Worm (Caenorhabditis elegans) whole organism, early embryonic: ENCODE measurements around the gene fbxa-183.

Experiments used
- B0310.2 ChIP-seq: sonication (generic microtip); optimal IDR thresholded peaks from 2 replicates; lab custom pipeline; 2016; ENCODE audit warnings: mild to moderate bottlenecking, missing genetic modification characterization, missing compliant biosample characterization
- F13C5.2 ChIP-seq: sonication (generic microtip); optimal IDR thresholded peaks from 2 replicates; lab custom pipeline; 2017; ENCODE audit warnings: mild to moderate bottlenecking, missing genetic modification characterization, inconsistent platforms, missing compliant biosample characterization
- aly-1 ChIP-seq: sonication (generic microtip); optimal IDR thresholded peaks from 2 replicates; lab custom pipeline; 2016; ENCODE audit warnings: missing genetic modification characterization, missing compliant biosample characterization
- ama-1 ChIP-seq: fragments of 150-350 bp; optimal IDR thresholded peaks from 2 replicates; lab custom pipeline; 2014
- ceh-13 ChIP-seq: fragments of 200-800 bp; sonication (Bioruptor generic); optimal IDR thresholded peaks from 2 replicates; lab custom pipeline; 2018; ENCODE audit warnings: mild to moderate bottlenecking, missing genetic modification characterization, missing compliant biosample characterization
- ceh-36 ChIP-seq: sonication (generic microtip); optimal IDR thresholded peaks from 2 replicates; lab custom pipeline; 2016; ENCODE audit warnings: missing genetic modification characterization, inconsistent platforms, missing compliant biosample characterization
- ets-7 ChIP-seq: sonication (generic microtip); optimal IDR thresholded peaks from 2 replicates; lab custom pipeline; 2016; ENCODE audit warnings: missing genotype, missing genetic modification characterization, missing compliant biosample characterization
- flt-1 ChIP-seq: fragments of 200-800 bp; sonication (Bioruptor generic); IDR thresholded peaks from 2 replicates; pipeline ENCODE4 v1.3.6; 2022; ENCODE audit warnings: missing genetic modification characterization, missing compliant biosample characterization
- hmbx-1 ChIP-seq: sonication (generic microtip); optimal IDR thresholded peaks from 2 replicates; lab custom pipeline; 2016; ENCODE audit warnings: mild to moderate bottlenecking, missing genetic modification characterization, missing compliant biosample characterization
- hmg-4 ChIP-seq: fragments of 200-800 bp; sonication (Bioruptor generic); optimal IDR thresholded peaks from 2 replicates; lab custom pipeline; 2018; ENCODE audit warnings: mild to moderate bottlenecking, missing genetic modification characterization, missing compliant biosample characterization
- hnd-1 ChIP-seq: sonication (generic microtip); optimal IDR thresholded peaks from 2 replicates; lab custom pipeline; 2016; ENCODE audit warnings: missing genetic modification characterization, missing compliant biosample characterization
- pes-1 ChIP-seq: fragments of 200-800 bp; sonication (Bioruptor generic); IDR thresholded peaks from 2 replicates; pipeline ENCODE4 v1.3.6; 2022; ENCODE audit warnings: missing genetic modification reagents, missing genetic modification characterization, missing compliant biosample characterization
- scrt-1 ChIP-seq: fragments of 200-800 bp; sonication (Bioruptor generic); IDR thresholded peaks from 2 replicates; pipeline ENCODE4 v1.3.6; 2022; ENCODE audit warnings: missing genetic modification characterization, missing compliant biosample characterization
- sea-1 ChIP-seq: fragments of 200-800 bp; sonication (Bioruptor generic); conservative IDR thresholded peaks from 2 replicates; pipeline ENCODE4 v1.3.6; 2022; ENCODE audit warnings: missing genetic modification characterization, missing compliant biosample characterization
- tbx-11 ChIP-seq: fragments of 200-800 bp; sonication (Bioruptor generic); IDR thresholded peaks from 2 replicates; pipeline ENCODE4 v1.3.6; 2022; ENCODE audit warnings: missing genetic modification characterization, missing compliant biosample characterization
- tbx-37 ChIP-seq: fragments of 200-800 bp; sonication (Bioruptor generic); conservative IDR thresholded peaks from 2 replicates; pipeline ENCODE4 v1.3.6; 2022; ENCODE audit warnings: missing genetic modification reagents, missing genetic modification characterization, missing compliant biosample characterization
- tra-4 ChIP-seq: sonication (generic microtip); optimal IDR thresholded peaks from 2 replicates; lab custom pipeline; 2017; ENCODE audit warnings: missing genetic modification characterization, missing compliant biosample characterization

Gene fbxa-183

ce11 chrV:5790497-5791280, 8.1 kb upstream of the fbxa-183 start, which contains the start of the genes nhr-142 and F44E7.9:
Gene nhr-142, minus strand, starts transcription at chrV:5790553.
Gene F44E7.9, plus strand, starts transcription at chrV:5791230.
- TF ChIP-seq scrt-1 (GFP tag; lab: Robert Waterston, UW) (no peak), B0310.2 (tag; lab: Kevin White, UChicago) (no peak), tbx-37 (GFP tag; lab: Robert Waterston, UW) (0 out of 2 replicates have a peak, but pooled peaks have one; percentile 15), hnd-1 (tag; lab: Kevin White, UChicago) (no peak), sea-1 (GFP tag; lab: Robert Waterston, UW) (no peak), ama-1 (lab: Kevin White, UChicago) (no peak), aly-1 (tag; lab: Kevin White, UChicago) (no peak), hmg-4 (GFP tag; lab: Kevin White, UChicago) (peak; percentile 67), flt-1 (GFP tag; lab: Robert Waterston, UW) (peak; percentile 66), F13C5.2 (tag; lab: Kevin White, UChicago) (peak; percentile 64), tbx-11 (GFP tag; lab: Robert Waterston, UW) (no peak)

- TF ChIP-seq pes-1 (no peak), tra-4 (no peak), tbx-37 (GFP tag; lab: Robert Waterston, UW) (no peak), B0310.2 (tag; lab: Kevin White, UChicago) (no peak), hmg-4 (GFP tag; lab: Kevin White, UChicago) (no peak), hnd-1 (tag; lab: Kevin White, UChicago) (no peak), flt-1 (GFP tag; lab: Robert Waterston, UW) (no peak), aly-1 (tag; lab: Kevin White, UChicago) (no peak), hmbx-1 (no peak), ceh-36 (tag; lab: Kevin White, UChicago) (no peak), ceh-13 (GFP tag; lab: Kevin White, UChicago) (no peak), sea-1 (GFP tag; lab: Robert Waterston, UW) (no peak), ets-7 (tag; lab: Kevin White, UChicago) (no peak), scrt-1 (GFP tag; lab: Robert Waterston, UW) (no peak)
These were observed 6.1 kb upstream of the fbxa-183 start for ce11 chrV:5788650-5789049.

ce11 chrV:5785372-5785771, 2.8 kb upstream of the fbxa-183 start, which contains the start of gene F44E7.7:
Gene F44E7.7, minus strand, starts transcription at chrV:5785472.
- TF ChIP-seq B0310.2 (tag; lab: Kevin White, UChicago) = no peak
- no peak for TF ChIP-seq tbx-11 (GFP tag; lab: Robert Waterston, UW)

ce11 chrV:5780713-5781360, 1.8 kb downstream of the fbxa-183 start, which contains the start of gene F44E7.5:
Gene F44E7.5, minus strand, starts transcription at chrV:5780922.
- TF ChIP-seq ama-1 (lab: Kevin White, UChicago) = no peak
- TF ChIP-seq hmg-4 (GFP tag; lab: Kevin White, UChicago) = no peak
- TF ChIP-seq ceh-13 (GFP tag; lab: Kevin White, UChicago) = no peak
- no peak for TF ChIP-seq tbx-37 (GFP tag; lab: Robert Waterston, UW)
- TF ChIP-seq B0310.2 (tag; lab: Kevin White, UChicago) = no peak
- TF ChIP-seq ets-7 (tag; lab: Kevin White, UChicago) = no peak
- no peak for TF ChIP-seq tbx-11 (GFP tag; lab: Robert Waterston, UW)
- TF ChIP-seq aly-1 (tag; lab: Kevin White, UChicago) = no peak
- TF ChIP-seq ceh-36 (tag; lab: Kevin White, UChicago) = no peak
- no peak for TF ChIP-seq hnd-1 (tag; lab: Kevin White, UChicago)
- no peak for TF ChIP-seq F13C5.2 (tag; lab: Kevin White, UChicago)
- no peak for TF ChIP-seq flt-1 (GFP tag; lab: Robert Waterston, UW)
- no peak for TF ChIP-seq sea-1 (GFP tag; lab: Robert Waterston, UW)

ce11 chrV:5779984-5780383, 2.6 kb downstream of the fbxa-183 start:
- no peak for TF ChIP-seq F13C5.2 (tag; lab: Kevin White, UChicago)
- no peak for TF ChIP-seq aly-1 (tag; lab: Kevin White, UChicago)
- TF ChIP-seq pes-1 = no peak
- no peak for TF ChIP-seq ama-1 (lab: Kevin White, UChicago)
- TF ChIP-seq ceh-13 (GFP tag; lab: Kevin White, UChicago) = no peak
- no peak for TF ChIP-seq ets-7 (tag; lab: Kevin White, UChicago)
- TF ChIP-seq hnd-1 (tag; lab: Kevin White, UChicago) = no peak
- TF ChIP-seq scrt-1 (GFP tag; lab: Robert Waterston, UW) = no peak
- TF ChIP-seq tra-4 = no peak
- no peak for TF ChIP-seq flt-1 (GFP tag; lab: Robert Waterston, UW)
- no peak for TF ChIP-seq B0310.2 (tag; lab: Kevin White, UChicago)
- no peak for TF ChIP-seq ceh-36 (tag; lab: Kevin White, UChicago)
- TF ChIP-seq hmg-4 (GFP tag; lab: Kevin White, UChicago) = no peak
- no peak for TF ChIP-seq tbx-11 (GFP tag; lab: Robert Waterston, UW)
- no peak for TF ChIP-seq tbx-37 (GFP tag; lab: Robert Waterston, UW)
- no peak for TF ChIP-seq sea-1 (GFP tag; lab: Robert Waterston, UW)
- no peak for TF ChIP-seq hmbx-1

- peak; percentile 61; the same call in 1 of the 2 replicates for TF ChIP-seq sea-1 (GFP tag; lab: Robert Waterston, UW)
- peak; percentile 73 for TF ChIP-seq pes-1
These were observed 4.4 kb downstream of the fbxa-183 start for ce11 chrV:5778216-5778615.
